Fruit fly (Drosophila melanogaster): Measurements from ENCODE around the gene LysE.

The LysE gene

dm6 chr3L:1247627-1248295 lies 35.1 kb downstream of the LysE start, which contains the start of the genes Psf1 and Sac1 (continued):
- TF ChIP-seq Spps (tag; optimal IDR thresholded peaks at IDR 0.05) (no peak), CG15479 (GFP tag; optimal IDR thresholded peaks at IDR 0.05) (no peak), gfzf (GFP tag; optimal IDR thresholded peaks at IDR 0.05) (peak; percentile 56), row (GFP tag; IDR thresholded peaks at IDR 0.05) (peak; percentile 92), CG13287 (GFP tag; IDR thresholded peaks at IDR 0.05; ENCODE audit: partially characterized antibody) (peak; percentile 88), Atf6 (GFP tag; IDR thresholded peaks at IDR 0.05) (no peak), lola (GFP tag; optimal IDR thresholded peaks at IDR 0.05) (peak in 1 of 3 experiments; percentile 53), ewg (GFP tag; optimal IDR thresholded peaks at IDR 0.05) (peak; percentile 28), otp (GFP tag; IDR thresholded peaks at IDR 0.05) (no peak), br (optimal IDR thresholded peaks at IDR 0.05) (no peak), ro (GFP tag; IDR thresholded peaks at IDR 0.05) (no peak), Dip3 (GFP tag; optimal IDR thresholded peaks at IDR 0.05) (peak; percentile 46), slbo (GFP tag; IDR thresholded peaks at IDR 0.05) (peak; percentile 64), chm (GFP tag; IDR thresholded peaks at IDR 0.05) (no peak), CG7786 (GFP tag; optimal IDR thresholded peaks at IDR 0.05) (peak; percentile 55), nerfin-2 (GFP tag; IDR thresholded peaks at IDR 0.05; ENCODE audit: partially characterized antibody) (peak; percentile 74), unc-4 (GFP tag; IDR thresholded peaks at IDR 0.05; ENCODE audit: partially characterized antibody) (peak; percentile 89), tgo (GFP tag; IDR thresholded peaks at IDR 0.05) (0 out of 3 replicates have a peak, but pooled peaks have one; percentile 26), CG8944 (GFP tag; optimal IDR thresholded peaks at IDR 0.05) (peak; percentile 59), CG10462 (GFP tag; optimal IDR thresholded peaks at IDR 0.05) (no peak), Six4 (GFP tag; optimal IDR thresholded peaks at IDR 0.05) (no peak), CG43689 (GFP tag; IDR thresholded peaks at IDR 0.05) (no peak), CG15514 (GFP tag; optimal IDR thresholded peaks at IDR 0.05) (peak; percentile 56), dm (GFP tag; optimal IDR thresholded peaks at IDR 0.05) (peak; percentile 74), CG30431 (GFP tag; optimal IDR thresholded peaks at IDR 0.05) (no peak), Side (GFP tag; optimal IDR thresholded peaks at IDR 0.05) (no peak), CG6854 (GFP tag; optimal IDR thresholded peaks at IDR 0.05) (no peak), CG9817 (tag; optimal IDR thresholded peaks at IDR 0.05) (peak; percentile 57), Hr51 (GFP tag; optimal IDR thresholded peaks at IDR 0.05) (peak in 1 of 2 experiments; percentile 29), ken (GFP tag; IDR thresholded peaks at IDR 0.05) (no peak; the same call in 2 of the 3 replicates), CG17568 (GFP tag; optimal IDR thresholded peaks at IDR 0.05) (no peak), tll (GFP tag; optimal IDR thresholded peaks at IDR 0.05) (peak in 1 of 2 experiments; percentile 61), ind (GFP tag; optimal IDR thresholded peaks at IDR 0.05) (peak; percentile 55), CG33557 (GFP tag; optimal IDR thresholded peaks at IDR 0.05) (peak; percentile 50), Nf-YC (tag; optimal IDR thresholded peaks at IDR 0.05) (no peak), slou (GFP tag; optimal IDR thresholded peaks at IDR 0.05) (no peak), chinmo (GFP tag; IDR thresholded peaks at IDR 0.05; ENCODE audit: partially characterized antibody) (no peak), Neu2 (GFP tag; optimal IDR thresholded peaks at IDR 0.05; ENCODE audit: borderline replicate concordance) (no peak), CG4820 (GFP tag; optimal IDR thresholded peaks at IDR 0.05) (peak; percentile 36), CG7839 (tag; optimal IDR thresholded peaks at IDR 0.05) (peak; percentile 36), CG4404 (GFP tag; IDR thresholded peaks at IDR 0.05) (no peak; the same call in 1 of the 2 replicates), Usf (GFP tag; optimal IDR thresholded peaks at IDR 0.05) (no peak), cato (GFP tag; optimal IDR thresholded peaks at IDR 0.05; ENCODE audit: borderline replicate concordance) (peak; percentile 14), Ptx1 (GFP tag; IDR thresholded peaks at IDR 0.05) (peak; percentile 61), zen (tag; optimal IDR thresholded peaks at IDR 0.05) (peak; percentile 22), CTCF (GFP tag; optimal IDR thresholded peaks at IDR 0.05) (no peak), MESR4 (GFP tag; optimal IDR thresholded peaks at IDR 0.05) (peak; percentile 90), unpg (GFP tag; optimal IDR thresholded peaks at IDR 0.05) (no peak), dati (GFP tag; IDR thresholded peaks at IDR 0.05) (no peak), CG14667 (GFP tag; IDR thresholded peaks at IDR 0.05) (no peak)
